Worm (Caenorhabditis elegans) whole organism, L2 larva: ENCODE data around the gene phyh-1.

ENCODE experiments used
- ZK546.5 ChIP-seq: sonication (generic microtip); optimal IDR thresholded peaks from 2 replicates; lab custom pipeline; 2017; ENCODE audit warnings: missing biosample characterization, missing genetic modification characterization
- lsy-2 ChIP-seq, 2 experiments: fragments of 150-350 bp in 1 of 2; sonication (generic microtip) in 1 of 2; optimal IDR thresholded peaks; 2 replicates each; lab custom pipeline; 2014 to 2017; ENCODE audit warnings: missing biosample characterization in 2 of 2, missing genetic modification characterization in 2 of 2
- nhr-12 ChIP-seq: fragments of 150-350 bp; optimal IDR thresholded peaks from 2 replicates; lab custom pipeline; 2014; ENCODE audit warnings: missing biosample characterization, missing genetic modification characterization
- nhr-129 ChIP-seq: fragments of 150-350 bp; optimal IDR thresholded peaks from 2 replicates; lab custom pipeline; 2014; ENCODE audit warnings: missing biosample characterization, missing genetic modification characterization
- skn-1 ChIP-seq: sonication (generic microtip); optimal IDR thresholded peaks from 2 replicates; lab custom pipeline; 2017; ENCODE audit warnings: missing biosample characterization, missing genetic modification characterization
- snpc-4 ChIP-seq: fragments of 150-350 bp; optimal IDR thresholded peaks from 2 replicates; lab custom pipeline; 2014; ENCODE audit warnings: missing biosample characterization, missing genetic modification characterization
- unc-39 ChIP-seq: fragments of 150-350 bp; optimal IDR thresholded peaks from 2 replicates; lab custom pipeline; 2014; ENCODE audit warnings: missing biosample characterization, missing genetic modification characterization
- zag-1 ChIP-seq: fragments of 150-350 bp; optimal IDR thresholded peaks from 2 replicates; lab custom pipeline; 2014; ENCODE audit warnings: missing biosample characterization, missing genetic modification characterization

DNA sequence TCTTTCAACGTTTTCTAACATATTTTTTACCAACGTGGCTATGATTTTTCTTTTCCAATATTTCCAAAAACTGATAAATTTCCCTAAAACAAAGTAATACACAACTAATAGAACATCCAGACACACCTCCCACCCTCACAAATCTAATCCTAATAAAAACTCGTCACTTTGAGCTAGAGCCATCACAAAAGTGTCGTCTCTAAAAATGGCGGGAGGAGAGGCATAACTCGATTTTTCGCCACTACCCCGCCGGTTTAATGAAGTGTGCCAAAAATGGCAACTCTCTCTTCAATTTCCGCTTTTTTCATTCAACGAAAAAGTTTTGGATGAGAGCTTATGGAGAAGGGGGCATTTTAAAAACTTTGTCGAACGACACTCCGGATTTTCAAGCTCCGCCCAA, 26.3 kb downstream of the phyh-1 start:
- no peak for TF ChIP-seq nhr-12 (tag; lab: Kevin White, UChicago)
- TF ChIP-seq zag-1 (tag; lab: Kevin White, UChicago): no peak
- TF ChIP-seq snpc-4: no peak
- no peak for TF ChIP-seq skn-1
- TF ChIP-seq nhr-129 (tag; lab: Kevin White, UChicago): no peak
- TF ChIP-seq unc-39 (tag; lab: Kevin White, UChicago): no peak
- TF ChIP-seq ZK546.5 (tag; lab: Kevin White, UChicago): no peak
- TF ChIP-seq lsy-2 (tag; optimal IDR thresholded peaks at IDR 0.05; lab: Kevin White, UChicago): no peak
